Worm (Caenorhabditis elegans) whole organism, L4 larva: ENCODE results near the gene ubq-2.

Experiments used
- F10B5.3 ChIP-seq: sonication (generic microtip); optimal IDR thresholded peaks from 2 replicates; lab custom pipeline; 2016; ENCODE audit warnings: mild to moderate bottlenecking, missing genetic modification characterization, missing compliant biosample characterization
- F37D6.2 ChIP-seq: sonication (generic microtip); optimal IDR thresholded peaks from 2 replicates; lab custom pipeline; 2016; ENCODE audit warnings: mild to moderate bottlenecking, missing genetic modification characterization, missing compliant biosample characterization
- F49E8.2 ChIP-seq: sonication (generic microtip); optimal IDR thresholded peaks from 2 replicates; lab custom pipeline; 2016; ENCODE audit warnings: missing compliant biosample characterization, mild to moderate bottlenecking, missing genetic modification characterization, borderline replicate concordance
- T26A8.4 ChIP-seq: fragments of 200-800 bp; sonication (Bioruptor generic); IDR thresholded peaks from 2 replicates; pipeline ENCODE4 v1.3.6; 2022; ENCODE audit warnings: missing genetic modification characterization, missing compliant biosample characterization
- aha-1 ChIP-seq: fragments of 150-350 bp; peaks from one replicate; lab custom pipeline; 2014; ENCODE audit warnings: missing biosample characterization, missing genetic modification characterization
- ama-1 ChIP-seq: fragments of 150-350 bp; optimal IDR thresholded peaks from 2 replicates; lab custom pipeline; 2014; ENCODE audit warnings: inconsistent platforms, mixed read lengths
- arid-1 ChIP-seq: fragments of 200-800 bp; sonication (Bioruptor generic); conservative IDR thresholded peaks from 2 replicates; pipeline ENCODE4 v1.3.6; 2022; ENCODE audit warnings: missing genetic modification reagents, missing genetic modification characterization, missing compliant biosample characterization
- ceh-32 ChIP-seq: sonication (generic microtip); optimal IDR thresholded peaks from 2 replicates; lab custom pipeline; 2016; ENCODE audit warnings: mild to moderate bottlenecking, missing genetic modification characterization, missing compliant biosample characterization; ENCODE audit not compliant: poor library complexity
- ceh-62 ChIP-seq: sonication (generic microtip); optimal IDR thresholded peaks from 2 replicates; lab custom pipeline; 2017; ENCODE audit warnings: missing biosample characterization, missing genetic modification characterization
- ctbp-1 ChIP-seq: fragments of 200-800 bp; sonication (Bioruptor generic); IDR thresholded peaks from 2 replicates; pipeline ENCODE4 v1.3.6; 2022; ENCODE audit warnings: missing genetic modification reagents, missing genetic modification characterization, missing compliant biosample characterization
- daf-16 ChIP-seq, 3 experiments: sonication (generic microtip); optimal IDR thresholded peaks; 2 replicates each; lab custom pipeline; 2016 to 2017; ENCODE audit warnings: missing genetic modification characterization in 3 of 3, missing genetic modification reagents in 3 of 3, mild to moderate bottlenecking in 2 of 3, missing compliant biosample characterization in 2 of 3, missing biosample characterization in 1 of 3, moderate library complexity in 1 of 3
- daf-8 ChIP-seq: fragments of 200-800 bp; sonication (Bioruptor generic); IDR thresholded peaks from 2 replicates; pipeline ENCODE4 v1.3.6; 2022; ENCODE audit warnings: missing genetic modification characterization, missing compliant biosample characterization
- dpl-1 ChIP-seq: fragments of 150-350 bp; optimal IDR thresholded peaks from 2 replicates; lab custom pipeline; 2014; ENCODE audit warnings: missing biosample characterization, missing genetic modification reagents, missing genetic modification characterization
- dve-1 ChIP-seq: sonication (generic microtip); optimal IDR thresholded peaks from 2 replicates; lab custom pipeline; 2017; ENCODE audit warnings: antibody characterized with exemption, mild to moderate bottlenecking, missing genetic modification characterization, missing compliant biosample characterization; ENCODE audit not compliant: insufficient read depth
- egl-43 ChIP-seq: fragments of 200-800 bp; sonication (Bioruptor generic); IDR thresholded peaks from 2 replicates; pipeline ENCODE4 v1.3.6; 2022; ENCODE audit warnings: missing genetic modification reagents, missing genetic modification characterization, missing compliant biosample characterization
- fkh-10 ChIP-seq: fragments of 150-350 bp; optimal IDR thresholded peaks from 2 replicates; lab custom pipeline; 2014; ENCODE audit warnings: missing biosample characterization, missing genetic modification reagents, missing genetic modification characterization
- hif-1 ChIP-seq, 2 experiments: sonication (generic microtip); optimal IDR thresholded peaks; 2 replicates each; lab custom pipeline; 2016 to 2017; ENCODE audit warnings: missing compliant biosample characterization in 2 of 2, missing genetic modification characterization in 2 of 2, missing genetic modification reagents in 2 of 2, missing genotype in 2 of 2, mild to moderate bottlenecking in 1 of 2
- hlh-11 ChIP-seq: fragments of 200-800 bp; sonication (Bioruptor generic); optimal IDR thresholded peaks from 2 replicates; lab custom pipeline; 2018; ENCODE audit warnings: mild to moderate bottlenecking, missing genetic modification characterization, missing compliant biosample characterization
- hlh-30 ChIP-seq: sonication (generic microtip); optimal IDR thresholded peaks from 2 replicates; lab custom pipeline; 2017; ENCODE audit warnings: antibody characterized with exemption, mild to moderate bottlenecking, missing genetic modification characterization, missing compliant biosample characterization; ENCODE audit not compliant: insufficient read depth
- hmg-1.1 ChIP-seq: fragments of 200-800 bp; sonication (Bioruptor generic); IDR thresholded peaks from 2 replicates; pipeline ENCODE4 v1.3.6; 2022; ENCODE audit warnings: missing genetic modification reagents, missing genetic modification characterization, missing compliant biosample characterization
- jun-1 ChIP-seq: fragments of 150-350 bp; optimal IDR thresholded peaks from 2 replicates; lab custom pipeline; 2014; ENCODE audit warnings: missing biosample characterization, missing genetic modification reagents, missing genetic modification characterization
- lin-1 ChIP-seq: fragments of 200-800 bp; sonication (Bioruptor generic); IDR thresholded peaks from 2 replicates; pipeline ENCODE4 v1.3.6; 2022; ENCODE audit warnings: missing genetic modification reagents, missing genetic modification characterization, missing compliant biosample characterization
- lin-38 ChIP-seq: fragments of 200-800 bp; sonication (Bioruptor generic); IDR thresholded peaks from 2 replicates; pipeline ENCODE4 v1.3.6; 2022; ENCODE audit warnings: missing genetic modification reagents, missing genetic modification characterization, missing compliant biosample characterization
- lsy-2 ChIP-seq, 2 experiments: fragments of 150-350 bp in 1 of 2; sonication (generic microtip) in 1 of 2; optimal IDR thresholded peaks; 2 replicates each; lab custom pipeline; 2014 to 2017; ENCODE audit warnings: missing biosample characterization in 2 of 2, missing genetic modification characterization in 2 of 2
- madf-9 ChIP-seq: fragments of 200-800 bp; sonication (Bioruptor generic); conservative IDR thresholded peaks from 2 replicates; pipeline ENCODE4 v1.3.6; 2022; ENCODE audit warnings: missing genetic modification reagents, missing genetic modification characterization, missing compliant biosample characterization
- mes-2 ChIP-seq: sonication (generic microtip); optimal IDR thresholded peaks from 2 replicates; lab custom pipeline; 2016; ENCODE audit warnings: missing genotype, mild to moderate bottlenecking, missing genetic modification characterization, missing compliant biosample characterization; ENCODE audit not compliant: poor library complexity, severe bottlenecking
- mxl-3 ChIP-seq: fragments of 200-800 bp; sonication (Bioruptor generic); optimal IDR thresholded peaks from 2 replicates; lab custom pipeline; 2018; ENCODE audit warnings: mild to moderate bottlenecking, missing genetic modification characterization, missing compliant biosample characterization
- nhr-10 ChIP-seq: fragments of 150-350 bp; optimal IDR thresholded peaks from 2 replicates; lab custom pipeline; 2014; ENCODE audit warnings: missing biosample characterization, missing genetic modification characterization
- nhr-102 ChIP-seq: sonication (generic microtip); optimal IDR thresholded peaks from 2 replicates; lab custom pipeline; 2016; ENCODE audit warnings: mild to moderate bottlenecking, missing genetic modification characterization, moderate library complexity, missing compliant biosample characterization
- nhr-11 ChIP-seq: fragments of 150-350 bp; optimal IDR thresholded peaks from 2 replicates; lab custom pipeline; 2014; ENCODE audit warnings: missing biosample characterization, missing genetic modification characterization
- nhr-28 ChIP-seq: fragments of 150-350 bp; optimal IDR thresholded peaks from 2 replicates; lab custom pipeline; 2014; ENCODE audit warnings: missing biosample characterization, missing genetic modification characterization
- nhr-6 ChIP-seq: fragments of 150-350 bp; optimal IDR thresholded peaks from 2 replicates; lab custom pipeline; 2014; ENCODE audit warnings: missing biosample characterization, missing genetic modification characterization
- nhr-77 ChIP-seq: fragments of 150-350 bp; optimal IDR thresholded peaks from 2 replicates; lab custom pipeline; 2014; ENCODE audit warnings: missing biosample characterization, missing genetic modification characterization
- pha-4 ChIP-seq, 2 experiments: fragments of 150-350 bp in 1 of 2; fragments of 200-800 bp in 1 of 2; sonication (Bioruptor generic) in 1 of 2; IDR thresholded peaks in 1 of 2; optimal IDR thresholded peaks in 1 of 2; 2 replicates each; pipeline versions ENCODE4 v1.3.6 to Lab custom; 2014 to 2022; ENCODE audit warnings: missing genetic modification characterization in 2 of 2, missing genetic modification reagents in 2 of 2, missing biosample characterization in 1 of 2, missing compliant biosample characterization in 1 of 2
- php-3 ChIP-seq: fragments of 200-800 bp; sonication (Bioruptor generic); IDR thresholded peaks from 2 replicates; pipeline ENCODE4 v1.3.6; 2022; ENCODE audit warnings: missing genetic modification reagents, missing genetic modification characterization, missing compliant biosample characterization
- rbr-2 ChIP-seq: sonication (generic microtip); optimal IDR thresholded peaks from 2 replicates; lab custom pipeline; 2016; ENCODE audit warnings: missing genotype, missing genetic modification characterization, missing compliant biosample characterization
- spr-3 ChIP-seq: fragments of 200-800 bp; sonication (Bioruptor generic); optimal IDR thresholded peaks from 2 replicates; lab custom pipeline; 2018; ENCODE audit warnings: mild to moderate bottlenecking, missing genetic modification characterization, missing compliant biosample characterization
- unc-62 ChIP-seq, 3 experiments: fragments of 150-350 bp in 1 of 3; sonication (generic microtip); optimal IDR thresholded peaks in 2 of 3; peaks in 1 of 3; 1 replicate in 1 of 3; 2 replicates in 2 of 3; lab custom pipeline; 2014 to 2017; ENCODE audit warnings: missing biosample characterization in 3 of 3, missing genetic modification characterization in 3 of 3, missing genetic modification reagents in 3 of 3, missing genotype in 1 of 3
- zag-1 ChIP-seq: fragments of 150-350 bp; optimal IDR thresholded peaks from 2 replicates; lab custom pipeline; 2014; ENCODE audit warnings: missing biosample characterization, missing genetic modification characterization
- zfp-3 ChIP-seq: fragments of 200-800 bp; sonication (Bioruptor generic); conservative IDR thresholded peaks from 2 replicates; pipeline ENCODE4 v1.3.6; 2022; ENCODE audit warnings: missing genetic modification reagents, missing genetic modification characterization, missing compliant biosample characterization
- ztf-11 ChIP-seq: fragments of 150-350 bp; optimal IDR thresholded peaks from 2 replicates; lab custom pipeline; 2014; ENCODE audit warnings: missing biosample characterization, missing genetic modification characterization

Gene ubq-2

ce11 chrIII:12942307-12942706 is 36.0 kb downstream of the ubq-2 start, which contains the start of gene unc-25 (continued):
- TF ChIP-seq pha-4 (GFP tag; IDR thresholded peaks at IDR 0.05; lab: Robert Waterston, UW) (peak; percentile 49; the same call in 1 of the 2 replicates), pha-4 (tag; optimal IDR thresholded peaks at IDR 0.05; lab: Kevin White, UChicago) (no peak), nhr-10 (no peak), fkh-10 (GFP tag; lab: Kevin White, UChicago) (peak; percentile 42), F49E8.2 (no peak), hif-1 (tag; optimal IDR thresholded peaks at IDR 0.05; lab: Kevin White, UChicago) (no peak)
- TF ChIP-seq, all 104 proteins: peak for 13

ce11 chrIII:12934417-12934816 is 43.9 kb downstream of the ubq-2 start, which contains the start of gene epg-3:
TSS of gene epg-3 (plus strand) at chrIII:12934717.
- no peak for TF ChIP-seq dve-1 (tag; lab: Kevin White, UChicago)
- no peak for TF ChIP-seq ama-1
- TF ChIP-seq zag-1 (tag; lab: Kevin White, UChicago), result no peak
- no peak for TF ChIP-seq arid-1 (GFP tag; lab: Robert Waterston, UW)
- TF ChIP-seq daf-8 (GFP tag; lab: Robert Waterston, UW), result no peak
- TF ChIP-seq aha-1, result peak; percentile 72
- no peak for TF ChIP-seq lin-1 (GFP tag; lab: Robert Waterston, UW)
- TF ChIP-seq unc-62 (GFP tag; optimal IDR thresholded peaks at IDR 0.05 in 1 of 2; lab: Kevin White, UChicago), result peak in 1 of 2 experiments; percentile 44
- TF ChIP-seq unc-62 (tag; optimal IDR thresholded peaks at IDR 0.05; lab: Kevin White, UChicago), result no peak
- no peak for TF ChIP-seq ztf-11 (tag; lab: Kevin White, UChicago)

ce11 chrIII:12932776-12933175 is 45.5 kb downstream of the ubq-2 start:
- TF ChIP-seq arid-1 (GFP tag; lab: Robert Waterston, UW), result no peak
- no peak for TF ChIP-seq madf-9 (GFP tag; lab: Robert Waterston, UW)
- peak; percentile 66; the same call in 1 of the 2 replicates for TF ChIP-seq php-3 (GFP tag; lab: Robert Waterston, UW)
- no peak for TF ChIP-seq ama-1
- TF ChIP-seq mxl-3 (GFP tag; lab: Kevin White, UChicago), result no peak
- TF ChIP-seq daf-16 (GFP tag; optimal IDR thresholded peaks at IDR 0.05; lab: Kevin White, UChicago), result no peak
- peak; percentile 23 for TF ChIP-seq daf-16 (tag; optimal IDR thresholded peaks at IDR 0.05; lab: Kevin White, UChicago)

ce11 chrIII:12931786-12932427 is 46.4 kb downstream of the ubq-2 start, which contains the start of gene rbm-7:
TSS of gene rbm-7 (minus strand) at chrIII:12931867.
- TF ChIP-seq rbr-2 (tag; lab: Kevin White, UChicago) (peak; percentile 62), ama-1 (peak; percentile 53), ceh-62 (tag; lab: Kevin White, UChicago) (no peak), hlh-30 (tag; lab: Kevin White, UChicago) (peak; percentile 49), zfp-3 (GFP tag; lab: Robert Waterston, UW) (0 out of 2 replicates have a peak, but pooled peaks have one; percentile 69), hlh-11 (tag; lab: Kevin White, UChicago) (peak; percentile 56), nhr-6 (tag; lab: Kevin White, UChicago) (peak; percentile 60), dpl-1 (GFP tag; lab: Kevin White, UChicago) (peak; percentile 75), lsy-2 (tag; optimal IDR thresholded peaks at IDR 0.05; lab: Kevin White, UChicago) (peak; percentile 12 to 88), nhr-77 (tag; lab: Kevin White, UChicago) (peak; percentile 25), nhr-102 (tag; lab: Kevin White, UChicago) (peak; percentile 48), nhr-28 (tag; lab: Kevin White, UChicago) (peak; percentile 20), egl-43 (GFP tag; lab: Robert Waterston, UW) (0 out of 2 replicates have a peak, but pooled peaks have one; percentile 30), lin-38 (GFP tag; lab: Robert Waterston, UW) (peak; percentile 75), nhr-11 (tag; lab: Kevin White, UChicago) (peak; percentile 42), T26A8.4 (peak; percentile 79), ceh-32 (tag; lab: Kevin White, UChicago) (no peak), ctbp-1 (GFP tag; lab: Robert Waterston, UW) (0 out of 2 replicates have a peak, but pooled peaks have one; percentile 47), pha-4 (GFP tag; IDR thresholded peaks at IDR 0.05; lab: Robert Waterston, UW) (no peak), pha-4 (tag; optimal IDR thresholded peaks at IDR 0.05; lab: Kevin White, UChicago) (no peak), F10B5.3 (tag; lab: Kevin White, UChicago) (no peak), dve-1 (tag; lab: Kevin White, UChicago) (peak; percentile 62), hmg-1.1 (GFP tag; lab: Robert Waterston, UW) (peak; percentile 67), jun-1 (tag; lab: Kevin White, UChicago) (peak; percentile 53), mes-2 (tag; lab: Kevin White, UChicago) (peak; percentile 60), F37D6.2 (peak; percentile 30), spr-3 (peak; percentile 25), unc-62 (GFP tag; optimal IDR thresholded peaks at IDR 0.05 in 1 of 2; lab: Kevin White, UChicago) (no peak), unc-62 (tag; optimal IDR thresholded peaks at IDR 0.05; lab: Kevin White, UChicago) (no peak)
